Fruit fly (Drosophila melanogaster) whole organism, embryonic: Measurements from ENCODE around the gene C901.

Experiments
- Abd-B ChIP-seq: fragments of 200-800 bp; sonication (Bioruptor generic); optimal IDR thresholded peaks from 2 replicates; lab custom pipeline; 2018; ENCODE audit warnings: missing biosample characterization, mild to moderate bottlenecking, missing genetic modification characterization, moderate library complexity
- Adf1 ChIP-seq: fragments of 200-800 bp; sonication (Bioruptor generic); IDR thresholded peaks from 2 replicates; pipeline ENCODE4 v1.3.6; 2022; ENCODE audit warnings: missing biosample characterization, missing genetic modification characterization
- Blimp-1 ChIP-seq: fragments of 200-800 bp; sonication (Bioruptor generic); optimal IDR thresholded peaks from 3 replicates; lab custom pipeline; 2018; ENCODE audit warnings: missing biosample characterization, missing genetic modification characterization, mild to moderate bottlenecking, moderate library complexity, missing genetic modification reagents
- BtbVII ChIP-seq: fragments of 200-800 bp; sonication (Bioruptor generic); optimal IDR thresholded peaks from 3 replicates; lab custom pipeline; 2017; ENCODE audit warnings: missing biosample characterization, mild to moderate bottlenecking, missing genetic modification characterization
- CG10543 ChIP-seq: fragments of 200-800 bp; sonication (Bioruptor generic); optimal IDR thresholded peaks from 3 replicates; lab custom pipeline; 2017; ENCODE audit warnings: missing biosample characterization, mild to moderate bottlenecking, missing genetic modification characterization, moderate library complexity
- CG11560 ChIP-seq: fragments of 200-800 bp; sonication (Bioruptor generic); IDR thresholded peaks from 3 replicates; pipeline ENCODE4 v1.3.6; 2022; ENCODE audit warnings: missing biosample characterization, missing genetic modification characterization
- CG15514 ChIP-seq: fragments of 200-800 bp; sonication (Bioruptor generic); optimal IDR thresholded peaks from 3 replicates; lab custom pipeline; 2017; ENCODE audit warnings: missing biosample characterization, missing genetic modification characterization, mild to moderate bottlenecking, moderate library complexity, missing genetic modification reagents
- CG15601 ChIP-seq: fragments of 200-800 bp; sonication (Bioruptor generic); optimal IDR thresholded peaks from 3 replicates; lab custom pipeline; 2019; ENCODE audit warnings: missing biosample characterization, mild to moderate bottlenecking, missing genetic modification characterization, moderate library complexity
- CG18619 ChIP-seq: fragments of 200-800 bp; sonication (Bioruptor generic); optimal IDR thresholded peaks from 3 replicates; lab custom pipeline; 2017; ENCODE audit warnings: missing biosample characterization, mild to moderate bottlenecking, missing genetic modification characterization
- CG2202 ChIP-seq: fragments of 200-800 bp; sonication (Bioruptor generic); optimal IDR thresholded peaks from 2 replicates; lab custom pipeline; 2018; ENCODE audit warnings: missing biosample characterization, mild to moderate bottlenecking, missing genetic modification characterization
- CG31388 ChIP-seq: fragments of 200-800 bp; sonication (Bioruptor generic); optimal IDR thresholded peaks from 2 replicates; lab custom pipeline; 2016; ENCODE audit warnings: missing biosample characterization, missing genetic modification characterization
- CG34422 ChIP-seq: fragments of 200-800 bp; sonication (Bioruptor generic); IDR thresholded peaks from 3 replicates; pipeline ENCODE4 v1.3.6; 2022; ENCODE audit warnings: missing biosample characterization, missing genetic modification characterization
- CG4360 ChIP-seq: fragments of 200-800 bp; sonication (Bioruptor generic); IDR thresholded peaks from 2 replicates; pipeline ENCODE4 v1.3.6; 2022; ENCODE audit warnings: missing biosample characterization, missing genetic modification characterization
- CG4424 ChIP-seq: fragments of 200-800 bp; sonication (Bioruptor generic); optimal IDR thresholded peaks from 3 replicates; lab custom pipeline; 2016; ENCODE audit warnings: missing biosample characterization, missing genetic modification characterization
- CG4617 ChIP-seq: fragments of 200-800 bp; sonication (Bioruptor generic); optimal IDR thresholded peaks from 3 replicates; lab custom pipeline; 2016; ENCODE audit warnings: missing biosample characterization, missing genetic modification characterization, borderline replicate concordance
- CG5953 ChIP-seq: fragments of 200-800 bp; sonication (Bioruptor generic); IDR thresholded peaks from 2 replicates; pipeline ENCODE4 v1.3.6; 2022; ENCODE audit warnings: missing biosample characterization, missing genetic modification characterization
- CG6254 ChIP-seq: fragments of 200-800 bp; sonication (Bioruptor generic); optimal IDR thresholded peaks from 3 replicates; lab custom pipeline; 2017; ENCODE audit warnings: mild to moderate bottlenecking, missing biosample characterization, missing genetic modification reagents, missing genetic modification characterization
- CG6765 ChIP-seq: fragments of 200-800 bp; sonication (Bioruptor generic); optimal IDR thresholded peaks from 3 replicates; lab custom pipeline; 2017; ENCODE audit warnings: missing biosample characterization, mild to moderate bottlenecking, missing genetic modification characterization
- CG7357 ChIP-seq: fragments of 200-800 bp; sonication (Bioruptor generic); IDR thresholded peaks from 3 replicates; pipeline ENCODE4 v1.3.6; 2022; ENCODE audit warnings: missing biosample characterization, missing genetic modification characterization
- CG8478 ChIP-seq: fragments of >200 bp; optimal IDR thresholded peaks from 2 replicates; lab custom pipeline; 2018
- CG8765 ChIP-seq: fragments of 200-800 bp; sonication (Bioruptor generic); IDR thresholded peaks from 2 replicates; pipeline ENCODE4 v1.3.6; 2022; ENCODE audit warnings: missing biosample characterization, missing genetic modification characterization
- Dek ChIP-seq: fragments of 200-800 bp; sonication (Bioruptor generic); optimal IDR thresholded peaks from 3 replicates; lab custom pipeline; 2019; ENCODE audit warnings: missing biosample characterization, mild to moderate bottlenecking, missing genetic modification characterization, moderate library complexity
- Drgx ChIP-seq: fragments of 200-800 bp; sonication (Bioruptor generic); IDR thresholded peaks from 2 replicates; pipeline ENCODE4 v1.3.6; 2022; ENCODE audit warnings: missing biosample characterization, missing genetic modification characterization
- H2.0 ChIP-seq: fragments of 200-800 bp; sonication (Bioruptor generic); IDR thresholded peaks from 2 replicates; pipeline ENCODE4 v1.3.6; 2022; ENCODE audit warnings: missing biosample characterization, missing genetic modification characterization
- Hey ChIP-seq: fragments of 200-800 bp; sonication (Bioruptor generic); optimal IDR thresholded peaks from 3 replicates; lab custom pipeline; 2018; ENCODE audit warnings: missing biosample characterization, mild to moderate bottlenecking, missing genetic modification characterization
- Hmr ChIP-seq: fragments of 200-800 bp; sonication (Bioruptor generic); optimal IDR thresholded peaks from 3 replicates; lab custom pipeline; 2017; ENCODE audit warnings: mild to moderate bottlenecking, missing biosample characterization, missing genetic modification reagents, missing genetic modification characterization
- Hsf ChIP-seq: fragments of 200-800 bp; sonication (Bioruptor generic); optimal IDR thresholded peaks from 3 replicates; lab custom pipeline; 2016; ENCODE audit warnings: missing biosample characterization, missing genetic modification characterization
- Lhr ChIP-seq: fragments of 200-800 bp; sonication (Bioruptor generic); optimal IDR thresholded peaks from 3 replicates; lab custom pipeline; 2017; ENCODE audit warnings: mild to moderate bottlenecking, missing biosample characterization, missing genetic modification reagents, missing genetic modification characterization
- MESR4 ChIP-seq: fragments of 200-800 bp; sonication (Bioruptor generic); optimal IDR thresholded peaks from 2 replicates; lab custom pipeline; 2018; ENCODE audit warnings: missing biosample characterization, mild to moderate bottlenecking, missing genetic modification characterization, moderate library complexity
- Nf-YB ChIP-seq: fragments of 200-800 bp; sonication (Bioruptor generic); optimal IDR thresholded peaks from 3 replicates; lab custom pipeline; 2019; ENCODE audit warnings: missing biosample characterization, mild to moderate bottlenecking, missing genetic modification characterization, moderate library complexity
- Rx ChIP-seq: fragments of 200-800 bp; sonication (Bioruptor generic); IDR thresholded peaks from 2 replicates; pipeline ENCODE4 v1.3.6; 2022; ENCODE audit warnings: missing biosample characterization, missing genetic modification characterization
- Sox102F ChIP-seq: fragments of 200-800 bp; sonication (Bioruptor generic); optimal IDR thresholded peaks from 2 replicates; lab custom pipeline; 2018; ENCODE audit warnings: missing biosample characterization, mild to moderate bottlenecking, missing genetic modification characterization, moderate library complexity
- Spps ChIP-seq: fragments of 200-800 bp; sonication (Bioruptor generic); optimal IDR thresholded peaks from 2 replicates; lab custom pipeline; 2018; ENCODE audit warnings: missing biosample characterization, mild to moderate bottlenecking, missing genetic modification characterization
- Xrp1 ChIP-seq: fragments of 200-800 bp; sonication (Bioruptor generic); IDR thresholded peaks from 2 replicates; pipeline ENCODE4 v1.3.6; 2022; ENCODE audit warnings: missing biosample characterization, missing genetic modification characterization
- ash1 ChIP-seq: fragments of 200-800 bp; sonication (Bioruptor generic); optimal IDR thresholded peaks from 2 replicates; lab custom pipeline; 2018; ENCODE audit warnings: missing biosample characterization, mild to moderate bottlenecking, missing genetic modification characterization
- corto ChIP-seq: fragments of 200-800 bp; sonication (Bioruptor generic); optimal IDR thresholded peaks from 2 replicates; lab custom pipeline; 2016; ENCODE audit warnings: missing biosample characterization, mild to moderate bottlenecking, missing genetic modification characterization, moderate library complexity
- eve ChIP-seq, 2 experiments: fragments of >200 bp; optimal IDR thresholded peaks; 2 replicates each; lab custom pipeline; 2017; ENCODE audit warnings: missing biosample characterization in 2 of 2, missing genetic modification characterization in 2 of 2
- ftz-f1 ChIP-seq: fragments of 200-800 bp; sonication (Bioruptor generic); optimal IDR thresholded peaks from 2 replicates; lab custom pipeline; 2016; ENCODE audit warnings: missing biosample characterization, missing genetic modification characterization
- gfzf ChIP-seq: fragments of 200-800 bp; sonication (Bioruptor generic); optimal IDR thresholded peaks from 2 replicates; lab custom pipeline; 2016; ENCODE audit warnings: missing biosample characterization, mild to moderate bottlenecking, missing genetic modification characterization, moderate library complexity
- gt ChIP-seq: fragments of 200-800 bp; sonication (Bioruptor generic); IDR thresholded peaks from 2 replicates; pipeline ENCODE4 v1.3.6; 2022; ENCODE audit warnings: missing biosample characterization, missing genetic modification characterization
- ind ChIP-seq: fragments of 200-800 bp; sonication (Bioruptor generic); optimal IDR thresholded peaks from 3 replicates; lab custom pipeline; 2016; ENCODE audit warnings: missing biosample characterization, missing genetic modification characterization
- inv ChIP-seq: fragments of 200-800 bp; sonication (Bioruptor generic); IDR thresholded peaks from 2 replicates; pipeline ENCODE4 v1.3.6; 2022; ENCODE audit warnings: missing biosample characterization, missing genetic modification characterization; ENCODE audit not compliant: partially characterized antibody
- kah ChIP-seq: fragments of 200-800 bp; sonication (Bioruptor generic); optimal IDR thresholded peaks from 2 replicates; lab custom pipeline; 2018; ENCODE audit warnings: missing biosample characterization, mild to moderate bottlenecking, missing genetic modification characterization
- lov ChIP-seq, 2 experiments: fragments of 200-800 bp in 1 of 2; fragments of >200 bp in 1 of 2; sonication (Bioruptor generic) in 1 of 2; IDR thresholded peaks in 1 of 2; optimal IDR thresholded peaks in 1 of 2; 2 replicates in 1 of 2; 3 replicates in 1 of 2; pipeline versions ENCODE4 v1.3.6 to Lab custom; 2017 to 2022; ENCODE audit warnings: missing biosample characterization in 1 of 2, missing genetic modification characterization in 1 of 2
- maf-S ChIP-seq: fragments of 200-800 bp; sonication (Bioruptor generic); optimal IDR thresholded peaks from 2 replicates; lab custom pipeline; 2016; ENCODE audit warnings: missing biosample characterization, missing genetic modification characterization
- oc ChIP-seq: fragments of 200-800 bp; sonication (Bioruptor generic); optimal IDR thresholded peaks from 2 replicates; lab custom pipeline; 2018; ENCODE audit warnings: missing biosample characterization, mild to moderate bottlenecking, missing genetic modification characterization, moderate library complexity
- pfk ChIP-seq: fragments of 200-800 bp; sonication (Bioruptor generic); optimal IDR thresholded peaks from 2 replicates; lab custom pipeline; 2018; ENCODE audit warnings: missing biosample characterization, mild to moderate bottlenecking, missing genetic modification characterization, moderate library complexity
- trem ChIP-seq: fragments of 200-800 bp; optimal IDR thresholded peaks from 3 replicates; lab custom pipeline; 2019; ENCODE audit warnings: missing biosample characterization, mild to moderate bottlenecking, missing genetic modification characterization, moderate library complexity
- trh ChIP-seq: fragments of 200-800 bp; sonication (Bioruptor generic); optimal IDR thresholded peaks from 2 replicates; lab custom pipeline; 2016; ENCODE audit warnings: missing biosample characterization, missing genetic modification characterization
- unpg ChIP-seq: fragments of 200-800 bp; sonication (Bioruptor generic); optimal IDR thresholded peaks from 3 replicates; lab custom pipeline; 2018; ENCODE audit warnings: missing biosample characterization, mild to moderate bottlenecking, missing genetic modification characterization, moderate library complexity
- wdn ChIP-seq: fragments of 200-800 bp; sonication (Bioruptor generic); IDR thresholded peaks from 2 replicates; pipeline ENCODE4 v1.3.6; 2022; ENCODE audit warnings: missing biosample characterization, missing genetic modification characterization

Gene C901

dm6 chrX:10927110-10927509 is 39.8 kb downstream of the C901 start, which contains the start of gene CG2145 (continued):
- TF ChIP-seq CG4617 (GFP tag; lab: Kevin White, UChicago) (no peak), CG34422 (GFP tag; lab: Robert Waterston, UW) (no peak), ind (GFP tag; lab: Kevin White, UChicago) (no peak), CG5953 (GFP tag; lab: Robert Waterston, UW) (no peak), ftz-f1 (GFP tag; lab: Kevin White, UChicago) (no peak), Lhr (GFP tag; lab: Kevin White, UChicago) (no peak), gfzf (GFP tag; lab: Kevin White, UChicago) (no peak), MESR4 (GFP tag; lab: Kevin White, UChicago) (no peak), Nf-YB (GFP tag; lab: Kevin White, UChicago) (no peak), oc (tag; lab: Kevin White, UChicago) (peak; percentile 74), CG15601 (tag; lab: Kevin White, UChicago) (no peak), BtbVII (GFP tag; lab: Kevin White, UChicago) (no peak), CG18619 (GFP tag; lab: Kevin White, UChicago) (no peak), trh (GFP tag; lab: Kevin White, UChicago) (no peak), CG2202 (no peak), CG8765 (GFP tag; lab: Robert Waterston, UW) (peak; percentile 36; the same call in 1 of the 2 replicates), CG6765 (GFP tag; lab: Kevin White, UChicago) (no peak), maf-S (GFP tag; lab: Kevin White, UChicago) (no peak), Adf1 (GFP tag; lab: Robert Waterston, UW) (peak; percentile 73), H2.0 (GFP tag; lab: Robert Waterston, UW) (no peak), corto (peak; percentile 18), Drgx (GFP tag; lab: Robert Waterston, UW) (peak; percentile 35; the same call in 1 of the 2 replicates), Sox102F (GFP tag; lab: Kevin White, UChicago) (peak; percentile 4), wdn (GFP tag; lab: Robert Waterston, UW) (no peak), inv (GFP tag; lab: Robert Waterston, UW) (no peak), pfk (GFP tag; lab: Kevin White, UChicago) (no peak), Dek (tag; lab: Kevin White, UChicago) (no peak), ash1 (no peak), Abd-B (no peak), Spps (tag; lab: Kevin White, UChicago) (no peak), unpg (GFP tag; lab: Kevin White, UChicago) (no peak), Xrp1 (0 out of 2 replicates have a peak, but pooled peaks have one; percentile 7), Blimp-1 (GFP tag; lab: Kevin White, UChicago) (no peak), CG8478 (lab: Kevin White, UChicago) (no peak), CG4360 (GFP tag; lab: Robert Waterston, UW) (peak; percentile 90), CG31388 (no peak), trem (tag; lab: Kevin White, UChicago) (no peak), kah (no peak), CG11560 (tag; lab: Robert Waterston, UW) (no peak), Rx (GFP tag; lab: Robert Waterston, UW) (no peak), lov (optimal IDR thresholded peaks at IDR 0.05; lab: Kevin White, UChicago) (no peak), lov (GFP tag; IDR thresholded peaks at IDR 0.05; lab: Robert Waterston, UW) (no peak), Hey (no peak), eve (GFP tag; optimal IDR thresholded peaks at IDR 0.05; lab: Kevin White, UChicago) (no peak), CG6254 (GFP tag; lab: Kevin White, UChicago) (no peak), CG15514 (GFP tag; lab: Kevin White, UChicago) (no peak), CG7357 (no peak), gt (GFP tag; lab: Robert Waterston, UW) (no peak), CG10543 (peak; percentile 42), Hmr (peak; percentile 5), CG4424 (GFP tag; lab: Kevin White, UChicago) (no peak), Hsf (GFP tag; lab: Kevin White, UChicago) (no peak)
